Worm (Caenorhabditis elegans) whole organism, young adult: Measurements from ENCODE around the gene Y41E3.6.

Experiments used
- Y79H2A.3 ChIP-seq: fragments of 200-800 bp; sonication (Bioruptor generic); conservative IDR thresholded peaks from 2 replicates; pipeline ENCODE4 v1.3.6; 2022; ENCODE audit warnings: missing genetic modification reagents, missing genetic modification characterization, missing compliant biosample characterization
- hsf-1 ChIP-seq: fragments of 200-800 bp; sonication (Bioruptor generic); IDR thresholded peaks from 2 replicates; pipeline ENCODE4 v1.3.6; 2022; ENCODE audit warnings: missing genetic modification reagents, missing genetic modification characterization, missing compliant biosample characterization
- madf-10 ChIP-seq: sonication (generic microtip); optimal IDR thresholded peaks from 2 replicates; lab custom pipeline; 2016; ENCODE audit warnings: mild to moderate bottlenecking, missing genetic modification characterization, missing compliant biosample characterization
- sdz-38 ChIP-seq: sonication (generic microtip); optimal IDR thresholded peaks from 2 replicates; lab custom pipeline; 2016; ENCODE audit warnings: missing genotype, missing genetic modification characterization, missing compliant biosample characterization
- ztf-6 ChIP-seq: fragments of 200-800 bp; sonication (Bioruptor generic); IDR thresholded peaks from 2 replicates; pipeline ENCODE4 v1.3.6; 2022; ENCODE audit warnings: missing genetic modification reagents, missing genetic modification characterization, missing compliant biosample characterization

Y41E3.6 gene

DNA sequence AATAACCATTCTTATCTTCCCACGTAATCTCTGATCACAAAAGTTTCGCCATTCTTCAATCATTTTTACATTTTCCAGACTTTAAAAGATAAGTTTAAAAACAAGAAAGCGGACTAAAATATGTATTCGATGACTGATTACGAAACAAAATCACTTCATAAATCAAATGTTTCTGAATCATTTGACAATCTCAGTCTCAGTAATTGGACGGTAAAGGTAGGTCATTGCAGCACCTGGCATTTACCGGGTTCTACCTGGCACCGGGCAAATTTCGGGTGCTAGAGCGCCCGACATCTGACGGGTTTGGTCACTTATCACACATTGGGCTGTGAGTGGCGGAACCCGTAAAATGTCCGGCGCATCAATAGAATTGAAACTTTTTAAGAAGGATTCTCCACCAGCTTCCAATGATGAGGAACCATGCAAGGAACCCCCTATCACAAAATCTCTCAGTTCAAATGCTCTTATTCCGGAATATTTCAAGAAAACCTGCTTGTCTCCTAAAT is 49.5 kb downstream of the Y41E3.6 start, which contains the start of gene Y41E3.19 (continued):
- no peak for TF ChIP-seq madf-10 (tag; lab: Kevin White, UChicago)
- no peak for TF ChIP-seq Y79H2A.3 (GFP tag; lab: Robert Waterston, UW)
- TF ChIP-seq sdz-38 (tag; lab: Kevin White, UChicago): no peak
- no peak for TF ChIP-seq ztf-6 (GFP tag; lab: Robert Waterston, UW)
- no peak for TF ChIP-seq hsf-1 (GFP tag; lab: Robert Waterston, UW)
